Worm (Caenorhabditis elegans): ENCODE results near the gene ZK809.1.
A peak's percentile ranks its signal among the peaks of the same experiment; 100 is the strongest.

Gene ZK809.1

ce11 chrIV:11692071-11692673, 50.3 kb downstream of the ZK809.1 start (continued):
- peak; percentile 51 for TF ChIP-seq ceh-28 (tag; optimal IDR thresholded peaks at IDR 0.05)
- TF ChIP-seq pqm-1 (tag; optimal IDR thresholded peaks at IDR 0.05) = peak; percentile 88
- no peak for TF ChIP-seq nhr-77 (tag; optimal IDR thresholded peaks at IDR 0.05)
- peak; percentile 73 for TF ChIP-seq lin-39 (tag; optimal IDR thresholded peaks at IDR 0.05)
- peak; percentile 7 for TF ChIP-seq ceh-82 (tag; optimal IDR thresholded peaks at IDR 0.05)
- TF ChIP-seq skn-1 (tag; optimal IDR thresholded peaks at IDR 0.05) = peak; percentile 47
- TF ChIP-seq pha-4 (tag; optimal IDR thresholded peaks at IDR 0.05) = peak; percentile 92
- TF ChIP-seq jun-1 (tag; optimal IDR thresholded peaks at IDR 0.05) = peak; percentile 78
- TF ChIP-seq egl-5 (tag; optimal IDR thresholded peaks at IDR 0.05) = no peak
- TF ChIP-seq nhr-67 (tag; optimal IDR thresholded peaks at IDR 0.05) = no peak
- no peak for TF ChIP-seq R02D3.7 (tag; optimal IDR thresholded peaks at IDR 0.05)
- no peak for TF ChIP-seq fkh-2 (tag; optimal IDR thresholded peaks at IDR 0.05)
